Fruit fly (Drosophila melanogaster): ENCODE data around the gene CG33502.

- TF ChIP-seq EcR (GFP tag; optimal IDR thresholded peaks at IDR 0.05) (no peak), CG13204 (GFP tag; optimal IDR thresholded peaks at IDR 0.05) (no peak), fd96Ca (GFP tag; IDR thresholded peaks at IDR 0.05) (no peak), CG34367 (tag; optimal IDR thresholded peaks at IDR 0.05) (peak; percentile 35), CG14655 (GFP tag; optimal IDR thresholded peaks at IDR 0.05) (peak; percentile 74), CG12605 (GFP tag; IDR thresholded peaks at IDR 0.05) (no peak), CG17806 (tag; optimal IDR thresholded peaks at IDR 0.05) (peak; percentile 47), gl (tag; optimal IDR thresholded peaks at IDR 0.05) (no peak), Ets98B (GFP tag; IDR thresholded peaks at IDR 0.05) (peak; percentile 39; the same call in 1 of the 2 replicates), CG8301 (tag; optimal IDR thresholded peaks at IDR 0.05) (peak; percentile 65), CG32121 (GFP tag; IDR thresholded peaks at IDR 0.05) (no peak), Pif1B (GFP tag; optimal IDR thresholded peaks at IDR 0.05) (peak; percentile 59)
Observed at dm6 chrX:21631452-21631851, 20.1 kb upstream of the CG33502 start.
